Comparison of ENCODE assay signal across 2 worm cellular contexts in the genomic region with DNA sequence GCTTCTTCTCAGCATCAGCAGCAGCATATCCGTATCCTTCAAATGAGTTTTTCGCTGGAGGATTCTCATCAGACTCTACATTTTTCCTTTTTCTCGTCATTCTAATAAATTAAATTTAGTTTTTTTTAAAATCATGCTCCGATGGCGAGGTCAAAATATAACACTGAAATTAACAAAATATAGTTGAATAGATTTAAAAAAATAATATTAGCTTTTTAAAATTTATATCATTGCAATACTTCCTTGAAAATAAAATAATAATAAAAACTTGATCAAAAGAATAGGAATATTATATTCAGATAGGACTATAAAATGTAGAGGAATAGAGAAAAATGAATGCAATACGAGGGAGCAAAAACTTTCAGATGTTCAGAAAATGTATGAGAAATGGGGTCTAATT.
TF ChIP-seq lines count a peak whose summit lies in the region.

ZK792.5 (minus strand) TSS at position 101 of the 400 bp plus-strand sequence.

TF ChIP-seq in whole organism, mixed stage, embryonic, 35 proteins besides CTCF, POLR2A, EP300 and RAD21:
- TF ChIP-seq mab-5 (tag; optimal IDR thresholded peaks at IDR 0.05; lab: Kevin White, UChicago) = no peak
- no peak for TF ChIP-seq sem-2 (GFP tag; optimal IDR thresholded peaks at IDR 0.05; lab: Kevin White, UChicago)
- TF ChIP-seq ztf-11 (tag; optimal IDR thresholded peaks at IDR 0.05; lab: Kevin White, UChicago) = no peak
- TF ChIP-seq tbx-8 (GFP tag; optimal IDR thresholded peaks at IDR 0.05; lab: Kevin White, UChicago) = no peak
- peak; percentile 2 for TF ChIP-seq bed-3 (GFP tag; optimal IDR thresholded peaks at IDR 0.05; lab: Kevin White, UChicago)
- no peak for TF ChIP-seq lin-13 (tag; optimal IDR thresholded peaks at IDR 0.05; lab: Kevin White, UChicago)

TF ChIP-seq in whole organism, young adult, 124 proteins besides CTCF, POLR2A, EP300 and RAD21:
- TF ChIP-seq attf-6 (GFP tag; IDR thresholded peaks at IDR 0.05; lab: Robert Waterston, UW) (0 out of 2 replicates have a peak, but pooled peaks have one; percentile 1), Y53F4B.3 (GFP tag; IDR thresholded peaks at IDR 0.05; lab: Robert Waterston, UW) (no peak), ztf-22 (GFP tag; optimal IDR thresholded peaks at IDR 0.05; lab: Kevin White, UChicago) (no peak), mel-28 (tag; optimal IDR thresholded peaks at IDR 0.05; lab: Kevin White, UChicago; ENCODE audit: borderline replicate concordance) (no peak)
